Fruit fly (Drosophila melanogaster): ENCODE data around the gene CG15803.

The CG15803 gene

DNA sequence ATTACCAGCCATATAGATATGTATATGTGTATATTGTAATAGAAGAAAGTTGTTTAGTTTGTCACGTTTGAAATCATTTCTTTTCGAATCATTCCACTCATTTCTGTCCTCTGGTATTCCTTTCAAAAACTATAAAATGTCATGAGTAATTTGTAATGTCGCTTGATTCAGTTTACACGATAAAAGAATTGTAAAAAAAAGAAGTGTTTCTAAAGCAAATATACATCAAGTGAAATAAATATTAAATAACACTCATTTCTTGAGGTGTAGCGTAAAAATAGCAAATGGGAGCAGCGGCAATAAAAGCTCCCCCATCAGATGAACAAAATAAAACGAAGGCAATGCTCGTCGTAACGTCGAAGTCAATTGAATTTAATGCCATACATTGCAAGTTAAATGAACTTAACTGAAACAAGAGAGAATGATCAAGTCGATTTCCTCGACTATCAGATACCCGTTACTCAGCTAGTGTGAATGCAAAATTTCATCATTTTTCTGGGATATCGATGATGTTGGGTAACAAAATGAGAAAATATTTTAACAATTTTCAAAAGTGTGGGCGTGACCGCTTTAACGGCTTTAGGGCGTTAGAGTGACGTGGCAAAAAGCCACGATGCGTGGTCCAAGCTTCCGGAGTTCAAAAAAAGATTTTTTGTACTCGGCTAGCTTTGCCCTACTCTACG is 65.1 kb downstream of the CG15803 start (continued):
- peak; percentile 21 for TF ChIP-seq Smox (GFP tag; optimal IDR thresholded peaks at IDR 0.05)
- no peak for TF ChIP-seq CG1621 (tag; optimal IDR thresholded peaks at IDR 0.05)
- peak; percentile 64 for TF ChIP-seq Hr4 (GFP tag; optimal IDR thresholded peaks at IDR 0.05)
- TF ChIP-seq CG6792 (GFP tag; optimal IDR thresholded peaks at IDR 0.05): no peak
- TF ChIP-seq salr (GFP tag; optimal IDR thresholded peaks at IDR 0.05): peak; percentile 22 to 24
- 0 out of 3 replicates have a peak, but pooled peaks have one; percentile 18 for TF ChIP-seq eg (GFP tag; IDR thresholded peaks at IDR 0.05)
- TF ChIP-seq Eip93F (GFP tag; optimal IDR thresholded peaks at IDR 0.05): no peak
- no peak for TF ChIP-seq CG8632 (GFP tag; optimal IDR thresholded peaks at IDR 0.05)
- TF ChIP-seq Eip78C (GFP tag): peak; percentile 89
- peak; percentile 53 for TF ChIP-seq svp (GFP tag)
- no peak for TF ChIP-seq spab (GFP tag; optimal IDR thresholded peaks at IDR 0.05)
- TF ChIP-seq Sox14 (GFP tag; optimal IDR thresholded peaks at IDR 0.05): peak; percentile 48
- TF ChIP-seq CG34406 (GFP tag; optimal IDR thresholded peaks at IDR 0.05): peak; percentile 24
- peak in 1 of 2 experiments; percentile 28 for TF ChIP-seq ss (GFP tag; optimal IDR thresholded peaks at IDR 0.05)
- peak; percentile 38 for TF ChIP-seq CG3919 (GFP tag; optimal IDR thresholded peaks at IDR 0.05)
- no peak for TF ChIP-seq CG8319 (GFP tag; optimal IDR thresholded peaks at IDR 0.05)
- no peak for TF ChIP-seq Gug (GFP tag; IDR thresholded peaks at IDR 0.05)
- no peak for TF ChIP-seq CG16779 (tag; optimal IDR thresholded peaks at IDR 0.05)
- TF ChIP-seq Eip75B (GFP tag; optimal IDR thresholded peaks at IDR 0.05): peak; percentile 55
- no peak for TF ChIP-seq CG6276 (GFP tag; optimal IDR thresholded peaks at IDR 0.05)
- no peak for TF ChIP-seq CG11902 (GFP tag; optimal IDR thresholded peaks at IDR 0.05)
- no peak for TF ChIP-seq CG4318 (GFP tag; optimal IDR thresholded peaks at IDR 0.05)
- TF ChIP-seq net (GFP tag; optimal IDR thresholded peaks at IDR 0.05): peak; percentile 43
- no peak for TF ChIP-seq vri (GFP tag; optimal IDR thresholded peaks at IDR 0.05)
- TF ChIP-seq dac (GFP tag; optimal IDR thresholded peaks at IDR 0.05): no peak
- peak; percentile 45; the same call in 2 of the 3 replicates for TF ChIP-seq CG8119 (GFP tag; IDR thresholded peaks at IDR 0.05)
- TF ChIP-seq CG6854 (GFP tag; optimal IDR thresholded peaks at IDR 0.05): no peak
- no peak for TF ChIP-seq Hr38 (GFP tag; optimal IDR thresholded peaks at IDR 0.05)
- TF ChIP-seq CG11762 (GFP tag; optimal IDR thresholded peaks at IDR 0.05; ENCODE audit: insufficient read depth): no peak
- TF ChIP-seq lz (GFP tag; optimal IDR thresholded peaks at IDR 0.05): peak; percentile 18
- TF ChIP-seq CG10669 (GFP tag; optimal IDR thresholded peaks at IDR 0.05): peak; percentile 40
- peak; percentile 65 for TF ChIP-seq CG32006 (GFP tag; optimal IDR thresholded peaks at IDR 0.05)
- peak; percentile 3 for TF ChIP-seq topi (GFP tag; optimal IDR thresholded peaks at IDR 0.05)
- no peak for TF ChIP-seq Sox102F (GFP tag; optimal IDR thresholded peaks at IDR 0.05)
- no peak for TF ChIP-seq CG7368 (GFP tag; optimal IDR thresholded peaks at IDR 0.05)

DNA sequence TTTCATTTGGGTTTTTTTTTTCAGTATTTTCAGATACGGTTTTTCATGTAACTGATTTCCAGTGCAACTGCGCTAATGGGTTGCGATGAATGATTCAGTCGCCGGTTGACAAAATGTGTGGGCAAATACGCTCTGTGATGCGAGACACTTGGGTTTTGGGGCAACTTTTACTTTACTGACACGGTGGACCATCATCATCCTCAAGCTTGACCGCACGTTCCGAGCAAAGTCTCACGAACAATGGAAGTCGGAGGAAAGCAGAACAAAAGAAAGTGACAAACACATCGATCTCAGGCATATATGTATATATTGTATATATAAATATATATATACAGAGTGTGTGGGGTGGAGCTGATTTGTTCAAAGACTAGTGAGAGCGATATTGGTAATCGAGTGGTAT is 66.0 kb downstream of the CG15803 start:
- TF ChIP-seq CG9139 (GFP tag; optimal IDR thresholded peaks at IDR 0.05) (peak; percentile 58), Sox102F (GFP tag; optimal IDR thresholded peaks at IDR 0.05) (peak; percentile 9), Eip78C (GFP tag) (peak; percentile 63), CG6808 (GFP tag; optimal IDR thresholded peaks at IDR 0.05) (peak; percentile 23), Sox14 (GFP tag; optimal IDR thresholded peaks at IDR 0.05) (no peak), CG6163 (GFP tag; IDR thresholded peaks at IDR 0.05) (0 out of 3 replicates have a peak, but pooled peaks have one; percentile 10), ss (GFP tag; optimal IDR thresholded peaks at IDR 0.05) (peak in 1 of 2 experiments; percentile 49), Ets21C (GFP tag; optimal IDR thresholded peaks at IDR 0.05) (no peak), Met (GFP tag; optimal IDR thresholded peaks at IDR 0.05) (no peak), svp (GFP tag) (peak; percentile 34), Blimp-1 (GFP tag; optimal IDR thresholded peaks at IDR 0.05) (peak; percentile 46)
